Fruit fly (Drosophila melanogaster) Kc167 (cell line): ENCODE data around the gene IscU.

Experiments used
- Myc ChIP-seq: fragments of >200 bp; optimal IDR thresholded peaks from 2 replicates; lab custom pipeline; 2017; ENCODE audit warnings: missing external identifiers
- Sin3A ChIP-seq: fragments of >200 bp; optimal IDR thresholded peaks from 2 replicates; lab custom pipeline; 2018; ENCODE audit warnings: missing external identifiers
- h ChIP-seq: fragments of >200 bp; optimal IDR thresholded peaks from 3 replicates; lab custom pipeline; 2018; ENCODE audit warnings: missing external identifiers
- psq ChIP-seq: fragments of >200 bp; optimal IDR thresholded peaks from 2 replicates; lab custom pipeline; 2017; ENCODE audit warnings: missing external identifiers

dm6 chr3R:8843942-8844637 is 20.1 kb upstream of the IscU start:
- TF ChIP-seq Myc (lab: Kevin White, UChicago) = no peak
- no peak for TF ChIP-seq h (lab: Kevin White, UChicago)
- TF ChIP-seq Sin3A (lab: Kevin White, UChicago) = no peak
- TF ChIP-seq psq = no peak
